Fruit fly (Drosophila melanogaster): ENCODE results near the gene RpL6.

RpL6 gene

dm6 chr3R:31564588-31564987, 31.4 kb downstream of the RpL6 start:
- no peak for TF ChIP-seq psq (optimal IDR thresholded peaks at IDR 0.05)
- no peak for TF ChIP-seq pan (optimal IDR thresholded peaks at IDR 0.05)
- TF ChIP-seq Dll (optimal IDR thresholded peaks at IDR 0.05) = no peak
- no peak for TF ChIP-seq usp (GFP tag; optimal IDR thresholded peaks at IDR 0.05)
- TF ChIP-seq EcR (GFP tag; optimal IDR thresholded peaks at IDR 0.05) = no peak
- TF ChIP-seq CG8478 (optimal IDR thresholded peaks at IDR 0.05) = no peak

- TF ChIP-seq Dll (optimal IDR thresholded peaks at IDR 0.05) = no peak
- TF ChIP-seq CG8478 (optimal IDR thresholded peaks at IDR 0.05) = no peak
- TF ChIP-seq EcR (GFP tag; optimal IDR thresholded peaks at IDR 0.05) = no peak
- TF ChIP-seq usp (GFP tag; optimal IDR thresholded peaks at IDR 0.05) = no peak
- no peak for TF ChIP-seq pan (optimal IDR thresholded peaks at IDR 0.05)
These were observed 31.8 kb downstream of the RpL6 start for dm6 chr3R:31564164-31564563.

dm6 chr3R:31559781-31560180, 36.2 kb downstream of the RpL6 start:
- TF ChIP-seq psq (optimal IDR thresholded peaks at IDR 0.05) = no peak
- TF ChIP-seq EcR (GFP tag; optimal IDR thresholded peaks at IDR 0.05) = peak in 1 of 2 experiments; percentile 0

- TF ChIP-seq Dll (optimal IDR thresholded peaks at IDR 0.05) = no peak
- TF ChIP-seq pan (optimal IDR thresholded peaks at IDR 0.05) = no peak
- TF ChIP-seq EcR (GFP tag; optimal IDR thresholded peaks at IDR 0.05) = no peak
- TF ChIP-seq CG8478 (optimal IDR thresholded peaks at IDR 0.05) = no peak
- TF ChIP-seq usp (GFP tag; optimal IDR thresholded peaks at IDR 0.05) = no peak
These were observed 37.2 kb downstream of the RpL6 start for dm6 chr3R:31558720-31559280.

dm6 chr3R:31550910-31551309, 45.1 kb downstream of the RpL6 start:
- TF ChIP-seq Dll (optimal IDR thresholded peaks at IDR 0.05) = no peak
- no peak for TF ChIP-seq EcR (GFP tag; optimal IDR thresholded peaks at IDR 0.05)
- no peak for TF ChIP-seq psq (optimal IDR thresholded peaks at IDR 0.05)
- TF ChIP-seq pan (optimal IDR thresholded peaks at IDR 0.05) = no peak
- TF ChIP-seq usp (GFP tag; optimal IDR thresholded peaks at IDR 0.05) = no peak
- no peak for TF ChIP-seq CG8478 (optimal IDR thresholded peaks at IDR 0.05)

- TF ChIP-seq EcR (GFP tag; optimal IDR thresholded peaks at IDR 0.05) = no peak
- no peak for TF ChIP-seq psq (optimal IDR thresholded peaks at IDR 0.05)
- no peak for TF ChIP-seq Dll (optimal IDR thresholded peaks at IDR 0.05)
- TF ChIP-seq CG8478 (optimal IDR thresholded peaks at IDR 0.05) = no peak
- TF ChIP-seq usp (GFP tag; optimal IDR thresholded peaks at IDR 0.05) = no peak
- no peak for TF ChIP-seq pan (optimal IDR thresholded peaks at IDR 0.05)
These were observed 47.1 kb downstream of the RpL6 start for dm6 chr3R:31548766-31549510.

All from whole organism.